Worm (Caenorhabditis elegans) whole organism, L4/young adult: ENCODE measurements around the gene Y59E1A.4.

Source experiments
- W03F9.2 ChIP-seq: fragments of 150-350 bp; optimal IDR thresholded peaks from 2 replicates; lab custom pipeline; 2014; ENCODE audit warnings: missing biosample characterization, missing genetic modification characterization
- dao-5 ChIP-seq: sonication (generic microtip); optimal IDR thresholded peaks from 2 replicates; lab custom pipeline; 2016; ENCODE audit warnings: missing genotype, missing genetic modification characterization, moderate library complexity, missing compliant biosample characterization
- him-1 ChIP-seq: sonication (generic microtip); optimal IDR thresholded peaks from 2 replicates; lab custom pipeline; 2016; ENCODE audit warnings: missing genotype, missing genetic modification reagents, missing genetic modification characterization, missing compliant biosample characterization

DNA sequence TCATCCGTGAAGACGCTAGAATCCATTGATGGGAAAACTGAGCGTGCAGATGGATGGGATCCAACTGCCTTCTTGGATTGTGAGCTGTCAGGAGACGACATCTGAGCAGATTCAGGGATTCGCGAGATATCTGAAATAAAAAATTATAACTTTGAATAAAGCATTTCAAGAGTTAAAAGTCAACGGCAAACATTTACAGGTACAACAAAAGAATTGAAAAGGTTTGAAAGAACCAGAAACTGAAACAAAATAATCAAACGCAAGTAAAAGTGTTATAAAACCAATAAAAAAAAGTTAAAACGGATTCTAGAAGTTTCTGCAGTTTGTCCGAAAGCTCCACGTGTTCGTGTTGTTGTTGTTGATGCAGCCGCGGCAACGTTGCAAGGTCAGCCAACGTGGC lies at the start of gene Y59E1A.4:
- no peak for TF ChIP-seq W03F9.2 (tag; lab: Kevin White, UChicago)
- TF ChIP-seq dao-5 (tag; lab: Kevin White, UChicago) = no peak
- no peak for TF ChIP-seq him-1 (tag; lab: Kevin White, UChicago)
